Worm (Caenorhabditis elegans) whole organism, L4/young adult: ENCODE measurements around the gene F23D12.11.

Experiments
- dao-5 ChIP-seq: sonication (generic microtip); optimal IDR thresholded peaks from 2 replicates; lab custom pipeline; 2016; ENCODE audit warnings: missing genotype, missing genetic modification characterization, moderate library complexity, missing compliant biosample characterization
- him-1 ChIP-seq: sonication (generic microtip); optimal IDR thresholded peaks from 2 replicates; lab custom pipeline; 2016; ENCODE audit warnings: missing genotype, missing genetic modification reagents, missing genetic modification characterization, missing compliant biosample characterization

ce11 chrX:14470687-14471086 lies 46.1 kb upstream of the F23D12.11 start, which contains the start of gene M163.10:
- TF ChIP-seq him-1 (tag; lab: Kevin White, UChicago) = no peak
- TF ChIP-seq dao-5 (tag; lab: Kevin White, UChicago) = no peak
